Worm (Caenorhabditis elegans) whole organism, midembryonic: Measurements from ENCODE around the gene fut-8.

Source experiments
- cog-1 ChIP-seq: sonication (generic microtip); optimal IDR thresholded peaks from 2 replicates; lab custom pipeline; 2016; ENCODE audit warnings: missing genetic modification characterization, missing compliant biosample characterization
- flt-1 ChIP-seq: fragments of 200-800 bp; sonication (Bioruptor generic); IDR thresholded peaks from 2 replicates; pipeline ENCODE4 v1.3.6; 2022; ENCODE audit warnings: missing genetic modification characterization, missing compliant biosample characterization
- med-1 ChIP-seq: sonication (generic microtip); optimal IDR thresholded peaks from 2 replicates; lab custom pipeline; 2017; ENCODE audit warnings: missing genetic modification characterization, mild to moderate bottlenecking, missing compliant biosample characterization, antibody characterized with exemption, missing genetic modification reagents; ENCODE audit not compliant: insufficient read depth
- ref-1 ChIP-seq: fragments of 200-800 bp; sonication (Bioruptor generic); conservative IDR thresholded peaks from 2 replicates; pipeline ENCODE4 v1.3.6; 2022; ENCODE audit warnings: missing genetic modification reagents, missing genetic modification characterization, missing compliant biosample characterization
- tab-1 ChIP-seq: fragments of 200-800 bp; sonication (Bioruptor generic); IDR thresholded peaks from 2 replicates; pipeline ENCODE4 v1.3.6; 2022; ENCODE audit warnings: missing genetic modification characterization, missing compliant biosample characterization
- ztf-29 ChIP-seq: fragments of 200-800 bp; sonication (Bioruptor generic); IDR thresholded peaks from 2 replicates; pipeline ENCODE4 v1.3.6; 2022; ENCODE audit warnings: missing genetic modification reagents, missing genetic modification characterization, missing compliant biosample characterization

- TF ChIP-seq tab-1 (GFP tag; lab: Robert Waterston, UW) = no peak
- TF ChIP-seq ref-1 = no peak
- no peak for TF ChIP-seq med-1
- TF ChIP-seq ztf-29 (GFP tag; lab: Robert Waterston, UW) = no peak
- TF ChIP-seq flt-1 (GFP tag; lab: Robert Waterston, UW) = no peak
- peak; percentile 61 for TF ChIP-seq cog-1
Observed at ce11 chrV:6017630-6018029, 27.3 kb upstream of the fut-8 start, which contains the start of the genes rpt-2 and aps-1.
